Fruit fly (Drosophila melanogaster): ENCODE results near the gene y.

y gene

dm6 chrX:385751-386492 is 29.6 kb downstream of the y start:
- TF ChIP-seq insv (optimal IDR thresholded peaks at IDR 0.05) (no peak), ttk (optimal IDR thresholded peaks at IDR 0.05) (no peak), h (optimal IDR thresholded peaks at IDR 0.05) (no peak), Myc (optimal IDR thresholded peaks at IDR 0.05) (no peak), psq (optimal IDR thresholded peaks at IDR 0.05) (no peak), Sin3A (optimal IDR thresholded peaks at IDR 0.05) (no peak)

DNA sequence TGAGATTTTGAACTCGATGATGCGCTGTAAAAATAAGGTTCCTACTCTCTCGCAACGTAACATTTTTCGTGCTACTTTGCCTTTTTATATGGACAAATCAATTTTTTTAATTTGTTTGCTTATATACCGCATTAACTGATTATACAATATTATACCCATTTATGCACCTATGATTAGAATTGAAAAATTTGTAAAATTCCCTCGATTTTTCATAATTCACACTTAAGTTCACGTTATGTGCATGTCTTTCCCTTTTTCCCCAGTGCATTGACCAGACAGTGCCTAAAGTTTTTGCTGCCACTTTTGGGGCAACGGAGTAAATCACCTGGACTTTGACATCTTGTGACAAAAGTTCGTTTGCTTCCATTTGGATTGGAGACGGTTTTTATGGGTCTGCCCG is 34.1 kb downstream of the y start:
- TF ChIP-seq Myc (optimal IDR thresholded peaks at IDR 0.05) (no peak), h (optimal IDR thresholded peaks at IDR 0.05) (no peak), psq (optimal IDR thresholded peaks at IDR 0.05) (no peak), ttk (optimal IDR thresholded peaks at IDR 0.05) (no peak), insv (optimal IDR thresholded peaks at IDR 0.05) (no peak), Sin3A (optimal IDR thresholded peaks at IDR 0.05) (no peak)

- TF ChIP-seq ttk (optimal IDR thresholded peaks at IDR 0.05) (no peak), insv (optimal IDR thresholded peaks at IDR 0.05) (no peak), Sin3A (optimal IDR thresholded peaks at IDR 0.05) (no peak), psq (optimal IDR thresholded peaks at IDR 0.05) (no peak), Myc (optimal IDR thresholded peaks at IDR 0.05) (no peak), h (optimal IDR thresholded peaks at IDR 0.05) (no peak)
Observed at dm6 chrX:392242-392641, 35.9 kb downstream of the y start.

dm6 chrX:392979-393378 is 36.7 kb downstream of the y start:
- no peak for TF ChIP-seq ttk (optimal IDR thresholded peaks at IDR 0.05)

dm6 chrX:395746-396145 is 39.4 kb downstream of the y start, which contains the start of gene sc:
sc (plus strand) TSS chrX:396060.
- no peak for TF ChIP-seq Myc (optimal IDR thresholded peaks at IDR 0.05)
- TF ChIP-seq h (optimal IDR thresholded peaks at IDR 0.05) = no peak
- TF ChIP-seq ttk (optimal IDR thresholded peaks at IDR 0.05) = no peak
- no peak for TF ChIP-seq insv (optimal IDR thresholded peaks at IDR 0.05)
- TF ChIP-seq psq (optimal IDR thresholded peaks at IDR 0.05) = no peak
- no peak for TF ChIP-seq Sin3A (optimal IDR thresholded peaks at IDR 0.05)

dm6 chrX:399732-400131 is 43.4 kb downstream of the y start:
- TF ChIP-seq Sin3A (optimal IDR thresholded peaks at IDR 0.05) = no peak
- no peak for TF ChIP-seq insv (optimal IDR thresholded peaks at IDR 0.05)
- TF ChIP-seq h (optimal IDR thresholded peaks at IDR 0.05) = no peak
- no peak for TF ChIP-seq ttk (optimal IDR thresholded peaks at IDR 0.05)
- no peak for TF ChIP-seq Myc (optimal IDR thresholded peaks at IDR 0.05)
- no peak for TF ChIP-seq psq (optimal IDR thresholded peaks at IDR 0.05)

DNA sequence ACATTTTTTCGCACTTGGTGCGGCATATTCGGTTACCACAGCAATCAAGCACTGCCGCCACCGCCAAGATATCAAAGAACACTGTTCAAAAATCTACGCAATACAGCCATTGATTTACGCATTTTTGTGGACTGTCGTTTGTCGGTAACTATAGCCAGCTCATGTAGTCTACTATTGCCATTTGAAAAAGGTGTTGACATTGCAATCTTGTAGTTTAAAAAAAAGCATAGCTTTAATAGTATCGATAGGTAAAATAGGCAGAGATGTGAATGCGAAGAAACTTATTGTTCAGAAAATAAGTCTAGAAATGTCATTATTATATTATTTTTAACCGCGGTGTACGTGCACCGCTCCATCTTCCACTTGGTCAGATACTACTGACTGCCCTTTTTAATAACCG is 50.0 kb downstream of the y start:
- TF ChIP-seq psq (optimal IDR thresholded peaks at IDR 0.05) (no peak), Myc (optimal IDR thresholded peaks at IDR 0.05) (no peak), insv (optimal IDR thresholded peaks at IDR 0.05) (no peak)

DNA sequence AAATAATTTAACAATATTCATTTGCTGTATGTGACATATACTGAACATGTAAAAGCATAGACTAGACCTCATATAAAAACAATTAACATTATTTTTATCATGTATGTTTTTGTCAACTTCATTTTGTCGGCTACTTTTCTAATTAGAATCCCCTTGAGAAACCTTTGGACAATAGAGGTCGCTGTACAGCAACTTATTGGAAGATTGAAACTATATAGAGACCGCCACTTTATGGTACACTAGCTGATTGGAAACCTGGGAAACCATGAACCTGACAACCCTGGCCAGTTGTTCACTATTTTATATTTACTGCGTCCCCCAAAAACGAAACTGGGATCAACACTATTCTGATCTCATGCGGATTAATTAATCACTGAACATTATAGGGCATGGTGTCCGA is 51.1 kb downstream of the y start:
- TF ChIP-seq Sin3A (optimal IDR thresholded peaks at IDR 0.05) (no peak), ttk (optimal IDR thresholded peaks at IDR 0.05) (no peak), insv (optimal IDR thresholded peaks at IDR 0.05) (no peak), psq (optimal IDR thresholded peaks at IDR 0.05) (no peak), h (optimal IDR thresholded peaks at IDR 0.05) (no peak), Myc (optimal IDR thresholded peaks at IDR 0.05) (no peak)

dm6 chrX:409370-409769 is 53.1 kb downstream of the y start:
- TF ChIP-seq ttk (optimal IDR thresholded peaks at IDR 0.05) (no peak), Myc (optimal IDR thresholded peaks at IDR 0.05) (no peak), Sin3A (optimal IDR thresholded peaks at IDR 0.05) (no peak), h (optimal IDR thresholded peaks at IDR 0.05) (no peak), insv (optimal IDR thresholded peaks at IDR 0.05) (no peak)
